Worm (Caenorhabditis elegans): ENCODE results near the gene tag-281.

tag-281 gene

DNA sequence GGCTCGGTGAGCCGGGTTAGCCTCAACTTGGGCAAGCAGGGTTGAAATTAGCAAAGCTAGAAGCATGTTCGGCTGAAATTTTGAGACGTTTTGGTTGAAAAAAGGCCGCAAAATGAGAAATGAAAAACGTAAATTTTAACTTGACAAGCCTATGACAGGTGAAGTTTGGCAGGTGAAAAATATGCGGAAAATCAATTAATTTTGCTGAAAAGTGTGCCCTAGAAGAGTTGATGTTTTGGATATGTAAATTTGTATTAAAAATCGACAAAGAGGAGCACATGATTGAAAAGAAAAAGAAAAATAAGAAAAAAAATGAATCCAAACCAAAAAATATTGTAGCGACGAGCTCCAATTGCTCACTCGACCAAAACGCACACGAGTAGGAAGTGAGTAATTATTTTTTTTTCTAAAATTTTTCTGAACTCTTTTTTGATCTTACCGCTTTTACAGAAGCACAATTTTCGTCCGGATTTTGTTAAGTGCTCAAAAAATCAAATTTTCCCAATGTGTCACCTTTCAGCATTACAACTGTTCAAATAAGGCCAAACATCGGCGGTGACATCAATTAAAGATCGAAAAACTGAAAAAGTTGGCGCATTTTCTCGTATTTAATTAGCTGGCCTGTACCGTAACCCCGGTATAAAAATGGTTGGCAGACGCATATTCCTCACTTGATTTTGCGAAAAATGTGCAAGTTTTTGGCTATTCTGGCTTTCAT, 11.7 kb downstream of the tag-281 start, which contains the start of the genes F15A4.5 and phat-8:
F15A4.5 (minus strand) TSS at position 101 of the 718 bp plus-strand sequence.
phat-8 (plus strand) TSS at position 668 of the 718 bp plus-strand sequence.
- TF ChIP-seq ceh-22 (tag; optimal IDR thresholded peaks at IDR 0.05): no peak
- no peak for TF ChIP-seq rnt-1 (tag; optimal IDR thresholded peaks at IDR 0.05)
- TF ChIP-seq gmeb-2 (tag; optimal IDR thresholded peaks at IDR 0.05): no peak
- TF ChIP-seq elt-4 (tag; optimal IDR thresholded peaks at IDR 0.05): no peak
- no peak for TF ChIP-seq nfya-1 (tag; optimal IDR thresholded peaks at IDR 0.05)
- no peak for TF ChIP-seq unc-42 (tag; optimal IDR thresholded peaks at IDR 0.05)
- TF ChIP-seq pax-1 (tag; optimal IDR thresholded peaks at IDR 0.05): no peak

DNA sequence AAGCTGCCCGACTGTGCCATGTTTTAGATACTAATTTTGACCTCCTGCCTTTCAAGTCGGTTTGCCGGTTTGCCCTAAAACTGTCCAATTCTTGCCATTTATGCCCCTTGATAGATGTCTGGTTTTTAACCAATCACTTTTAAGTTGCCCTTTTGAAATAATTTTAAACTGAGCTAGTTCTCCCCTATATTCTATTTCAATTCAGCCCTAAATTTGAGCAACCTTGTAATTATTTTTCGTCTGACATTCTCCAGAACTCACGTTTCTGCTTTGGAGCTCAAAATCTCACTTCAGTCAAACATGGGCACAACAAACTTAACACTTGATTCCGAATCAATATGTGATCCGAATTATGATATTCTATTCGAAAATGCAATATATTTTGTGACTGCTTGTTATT, 13.8 kb downstream of the tag-281 start, which contains the start of gene srg-17:
srg-17 (plus strand) TSS at position 301 of the 400 bp plus-strand sequence.
- TF ChIP-seq ceh-14 (tag; optimal IDR thresholded peaks at IDR 0.05) (no peak), unc-86 (tag; optimal IDR thresholded peaks at IDR 0.05) (no peak), hlh-6 (tag; optimal IDR thresholded peaks at IDR 0.05) (no peak), lim-6 (tag; optimal IDR thresholded peaks at IDR 0.05) (no peak), ceh-48 (tag; optimal IDR thresholded peaks at IDR 0.05) (no peak), elt-4 (tag; optimal IDR thresholded peaks at IDR 0.05) (no peak), ttx-3 (tag; optimal IDR thresholded peaks at IDR 0.05) (no peak), tbx-2 (tag; optimal IDR thresholded peaks at IDR 0.05) (no peak), nhr-11 (tag; optimal IDR thresholded peaks at IDR 0.05) (no peak), syd-9 (tag; optimal IDR thresholded peaks at IDR 0.05) (no peak), ceh-18 (tag; optimal IDR thresholded peaks at IDR 0.05) (no peak), ceh-24 (tag; optimal IDR thresholded peaks at IDR 0.05) (no peak), ztf-16 (tag; optimal IDR thresholded peaks at IDR 0.05) (no peak)

DNA sequence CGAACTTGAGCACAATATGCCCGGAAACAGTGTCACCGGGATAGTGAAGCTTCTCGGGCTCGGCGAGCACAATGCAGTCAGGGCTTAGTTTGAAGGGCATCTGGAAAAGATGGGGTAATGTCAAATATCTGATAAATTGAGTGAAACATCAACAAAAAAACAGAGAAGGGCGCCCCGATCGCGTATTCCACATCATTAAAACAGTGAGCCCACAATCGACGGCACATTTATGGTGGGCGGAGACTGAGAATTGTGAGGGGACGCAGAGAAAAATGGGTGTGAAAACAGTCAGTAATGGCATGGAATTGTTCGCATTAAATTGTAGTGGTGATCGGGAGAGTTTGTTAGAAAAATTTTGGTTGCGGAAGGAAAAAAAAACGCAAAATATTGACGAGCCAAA, 21.2 kb downstream of the tag-281 start, which contains the start of gene arrd-9:
arrd-9 (minus strand) TSS at position 101 of the 400 bp plus-strand sequence.
- TF ChIP-seq ceh-22 (tag; optimal IDR thresholded peaks at IDR 0.05): no peak
- TF ChIP-seq tbx-2 (tag; optimal IDR thresholded peaks at IDR 0.05): no peak

ce11 chrII:12481645-12482044, 22.1 kb downstream of the tag-281 start:
- no peak for TF ChIP-seq ceh-34 (tag; optimal IDR thresholded peaks at IDR 0.05)
- TF ChIP-seq ceh-48 (tag; optimal IDR thresholded peaks at IDR 0.05): no peak
- no peak for TF ChIP-seq hlh-30 (tag; optimal IDR thresholded peaks at IDR 0.05; ENCODE audit: insufficient read depth)
- no peak for TF ChIP-seq T23F11.4 (GFP tag; optimal IDR thresholded peaks at IDR 0.05)
- no peak for TF ChIP-seq hlh-15 (tag; optimal IDR thresholded peaks at IDR 0.05)
- no peak for TF ChIP-seq dve-1 (tag; optimal IDR thresholded peaks at IDR 0.05)
- TF ChIP-seq pros-1 (tag; optimal IDR thresholded peaks at IDR 0.05): no peak
- TF ChIP-seq unc-42 (tag; optimal IDR thresholded peaks at IDR 0.05): no peak
- TF ChIP-seq dmd-4 (tag; optimal IDR thresholded peaks at IDR 0.05; ENCODE audit: borderline replicate concordance): no peak
- no peak for TF ChIP-seq sdc-2 (tag; optimal IDR thresholded peaks at IDR 0.05)
- no peak for TF ChIP-seq hlh-8 (tag; optimal IDR thresholded peaks at IDR 0.05)
- no peak for TF ChIP-seq unc-55 (GFP tag; optimal IDR thresholded peaks at IDR 0.05)
- no peak for TF ChIP-seq ceh-30 (tag; optimal IDR thresholded peaks at IDR 0.05)
- no peak for TF ChIP-seq nfya-1 (tag; optimal IDR thresholded peaks at IDR 0.05)
- TF ChIP-seq nhr-11 (tag; optimal IDR thresholded peaks at IDR 0.05): no peak

DNA sequence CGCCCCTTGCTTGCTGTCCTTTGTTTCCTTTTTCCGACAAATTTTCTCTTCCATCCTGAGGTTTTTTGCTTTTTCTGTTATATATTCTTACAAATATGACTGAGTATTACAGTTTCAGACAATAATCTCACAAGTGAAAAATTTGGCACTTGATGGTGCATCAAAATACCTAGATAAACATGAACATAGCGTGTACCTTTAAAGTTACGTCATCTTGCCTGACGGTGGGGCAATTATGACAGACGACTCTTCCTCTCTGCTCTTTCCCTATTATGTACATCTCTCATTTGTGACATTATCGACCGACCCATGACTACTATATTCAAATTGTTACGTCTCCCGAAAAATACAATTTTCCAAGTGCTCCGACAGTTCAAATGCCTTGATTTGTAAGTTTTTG, 23.1 kb downstream of the tag-281 start, which contains the start of gene fbxb-102:
fbxb-102 (plus strand) TSS at position 301 of the 400 bp plus-strand sequence.
- TF ChIP-seq unc-55 (GFP tag; optimal IDR thresholded peaks at IDR 0.05) (no peak), fax-1 (tag; optimal IDR thresholded peaks at IDR 0.05) (no peak), nhr-11 (tag; optimal IDR thresholded peaks at IDR 0.05) (no peak), C08G9.2 (tag; optimal IDR thresholded peaks at IDR 0.05) (no peak), pros-1 (tag; optimal IDR thresholded peaks at IDR 0.05) (no peak), ahr-1 (tag; optimal IDR thresholded peaks at IDR 0.05) (no peak), fkh-6 (tag; optimal IDR thresholded peaks at IDR 0.05) (no peak)

All from whole organism, late embryonic.